Worm (Caenorhabditis elegans) whole organism, young adult: Measurements from ENCODE around the gene F45E12.5.

Experiments
- B0035.1 ChIP-seq: sonication (generic microtip); optimal IDR thresholded peaks from 2 replicates; lab custom pipeline; 2016; ENCODE audit warnings: missing genetic modification characterization, mild to moderate bottlenecking, missing compliant biosample characterization, missing genotype, missing genetic modification reagents
- F10E7.11 ChIP-seq: sonication (generic microtip); optimal IDR thresholded peaks from 2 replicates; lab custom pipeline; 2017; ENCODE audit warnings: mild to moderate bottlenecking, missing genetic modification characterization, moderate library complexity, missing compliant biosample characterization
- athp-1 ChIP-seq: sonication (generic microtip); optimal IDR thresholded peaks from 2 replicates; lab custom pipeline; 2017; ENCODE audit warnings: mild to moderate bottlenecking, missing genetic modification characterization, missing compliant biosample characterization
- die-1 ChIP-seq: sonication (generic microtip); optimal IDR thresholded peaks from 2 replicates; lab custom pipeline; 2016; ENCODE audit warnings: missing genotype, mild to moderate bottlenecking, missing genetic modification characterization, missing compliant biosample characterization
- efl-1 ChIP-seq: fragments of 150-350 bp; optimal IDR thresholded peaks from 2 replicates; lab custom pipeline; 2014; ENCODE audit warnings: missing biosample characterization, missing genetic modification reagents, missing genetic modification characterization
- sea-2 ChIP-seq: fragments of 200-800 bp; sonication (Bioruptor generic); IDR thresholded peaks from 2 replicates; pipeline ENCODE4 v1.3.6; 2022; ENCODE audit warnings: missing genetic modification characterization, missing compliant biosample characterization
- tbx-9 ChIP-seq: sonication (generic microtip); optimal IDR thresholded peaks from 2 replicates; lab custom pipeline; 2016; ENCODE audit warnings: borderline replicate concordance, missing genetic modification characterization, inconsistent platforms, missing compliant biosample characterization
- unc-62 ChIP-seq: fragments of 150-350 bp; optimal IDR thresholded peaks from 2 replicates; lab custom pipeline; 2014; ENCODE audit warnings: missing biosample characterization, missing genetic modification reagents, missing genetic modification characterization
- ztf-25 ChIP-seq: fragments of 200-800 bp; sonication (Bioruptor generic); IDR thresholded peaks from 2 replicates; pipeline ENCODE4 v1.3.6; 2022; ENCODE audit warnings: missing genetic modification reagents, missing genetic modification characterization, missing compliant biosample characterization

ce11 chrII:7338995-7339394 is 29.1 kb upstream of the F45E12.5 start, which contains the start of gene nhr-21:
- TF ChIP-seq unc-62 (GFP tag; lab: Kevin White, UChicago) (no peak), B0035.1 (no peak), sea-2 (GFP tag; lab: Robert Waterston, UW) (no peak), F10E7.11 (no peak), tbx-9 (tag; lab: Kevin White, UChicago) (no peak), efl-1 (GFP tag; lab: Kevin White, UChicago) (no peak), ztf-25 (GFP tag; lab: Robert Waterston, UW) (no peak), athp-1 (tag; lab: Kevin White, UChicago) (no peak), die-1 (tag; lab: Kevin White, UChicago) (no peak)
